Fruit fly (Drosophila melanogaster) Kc167 (cell line): ENCODE results near the gene CG4645.

ENCODE experiments used
- Myc ChIP-seq: fragments of >200 bp; optimal IDR thresholded peaks from 2 replicates; lab custom pipeline; 2017; ENCODE audit warnings: missing external identifiers
- h ChIP-seq: fragments of >200 bp; optimal IDR thresholded peaks from 3 replicates; lab custom pipeline; 2018; ENCODE audit warnings: missing external identifiers
- insv ChIP-seq: fragments of >200 bp; optimal IDR thresholded peaks from 3 replicates; lab custom pipeline; 2018; ENCODE audit warnings: missing external identifiers
- psq ChIP-seq: fragments of >200 bp; optimal IDR thresholded peaks from 2 replicates; lab custom pipeline; 2017; ENCODE audit warnings: missing external identifiers

DNA sequence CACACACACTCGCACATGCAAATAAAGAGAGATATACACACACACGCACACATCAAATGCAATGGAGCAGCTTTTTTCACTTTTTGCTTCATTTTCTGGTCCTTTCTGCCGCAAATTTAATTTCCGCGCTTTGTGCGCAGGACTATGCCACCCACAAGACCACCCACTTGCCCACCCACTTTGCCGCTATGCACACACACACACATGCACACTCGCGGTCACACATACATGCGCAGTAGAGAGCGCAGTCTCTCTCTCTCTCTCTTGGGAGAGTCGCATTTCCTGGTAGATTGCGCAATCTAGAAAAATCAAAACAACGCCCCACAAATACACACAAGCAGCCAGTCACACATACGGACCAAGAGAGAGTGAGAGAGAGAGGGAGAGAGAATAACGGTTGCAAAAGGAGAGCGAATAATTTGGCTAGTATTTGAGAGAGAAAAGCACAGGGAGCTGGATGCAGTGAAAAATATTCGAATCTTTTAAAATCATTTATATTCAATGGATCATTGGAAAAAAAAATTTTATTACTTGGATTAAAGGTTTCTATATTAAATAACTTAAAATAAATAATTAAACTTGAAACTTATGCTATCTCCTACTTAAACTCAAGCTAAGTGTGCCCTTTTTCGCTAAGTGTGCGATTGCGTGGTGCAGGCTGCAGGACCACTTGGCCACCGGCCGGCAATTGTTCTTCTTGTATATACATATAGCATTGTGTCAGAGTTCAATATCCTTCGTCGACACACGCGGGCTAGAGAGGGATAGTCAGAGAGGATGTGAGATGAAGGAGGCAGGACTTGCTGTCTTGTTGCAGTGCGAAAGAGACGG lies 15.9 kb downstream of the CG4645 start:
- no peak for TF ChIP-seq insv (lab: Kevin White, UChicago)
- TF ChIP-seq psq (lab: Kevin White, UChicago): no peak
- TF ChIP-seq Myc (lab: Kevin White, UChicago): no peak
- no peak for TF ChIP-seq h (lab: Kevin White, UChicago)
